Fruit fly (Drosophila melanogaster): Measurements from ENCODE around the gene Qtzl.

Qtzl gene

dm6 chr2L:12010100-12010876 lies 14.7 kb downstream of the Qtzl start (continued):
- TF ChIP-seq cg (GFP tag; optimal IDR thresholded peaks at IDR 0.05) (peak; percentile 91), pita (GFP tag; optimal IDR thresholded peaks at IDR 0.05) (no peak), row (GFP tag; IDR thresholded peaks at IDR 0.05) (no peak), Doc3 (GFP tag; IDR thresholded peaks at IDR 0.05; ENCODE audit: partially characterized antibody) (no peak), croc (GFP tag; conservative IDR thresholded peaks at IDR 0.05) (no peak), CG33213 (GFP tag; optimal IDR thresholded peaks at IDR 0.05) (no peak), Doc2 (GFP tag; IDR thresholded peaks at IDR 0.05) (no peak), CG4820 (GFP tag; optimal IDR thresholded peaks at IDR 0.05) (no peak), CG6272 (GFP tag; IDR thresholded peaks at IDR 0.05) (no peak), exex (tag; optimal IDR thresholded peaks at IDR 0.05) (no peak), Hr51 (GFP tag; optimal IDR thresholded peaks at IDR 0.05) (peak in 1 of 2 experiments; percentile 44), CG6791 (GFP tag; IDR thresholded peaks at IDR 0.05; ENCODE audit: partially characterized antibody) (no peak), Jarid2 (GFP tag; optimal IDR thresholded peaks at IDR 0.05) (no peak), so (GFP tag; IDR thresholded peaks at IDR 0.05) (no peak), Meics (GFP tag; optimal IDR thresholded peaks at IDR 0.05) (no peak), dpn (GFP tag; optimal IDR thresholded peaks at IDR 0.05) (no peak), B-H2 (GFP tag; optimal IDR thresholded peaks at IDR 0.05) (peak; percentile 60), CG4282 (GFP tag; optimal IDR thresholded peaks at IDR 0.05) (no peak), CG15269 (tag; optimal IDR thresholded peaks at IDR 0.05) (no peak), shn (GFP tag; optimal IDR thresholded peaks at IDR 0.05) (no peak), CG14860 (GFP tag; IDR thresholded peaks at IDR 0.05; ENCODE audit: partially characterized antibody) (no peak), CG30020 (tag; optimal IDR thresholded peaks at IDR 0.05) (no peak), NK7.1 (GFP tag; optimal IDR thresholded peaks at IDR 0.05) (no peak), CG32772 (GFP tag; IDR thresholded peaks at IDR 0.05) (no peak), CG11456 (GFP tag; IDR thresholded peaks at IDR 0.05) (no peak), CG14667 (GFP tag; IDR thresholded peaks at IDR 0.05) (no peak), CG1024 (GFP tag; IDR thresholded peaks at IDR 0.05) (no peak), Awh (GFP tag; IDR thresholded peaks at IDR 0.05) (no peak), crc (GFP tag; optimal IDR thresholded peaks at IDR 0.05) (no peak), CG14441 (GFP tag; IDR thresholded peaks at IDR 0.05) (no peak), da (GFP tag; optimal IDR thresholded peaks at IDR 0.05) (no peak), CG8089 (GFP tag; optimal IDR thresholded peaks at IDR 0.05) (no peak), CG2202 (tag; optimal IDR thresholded peaks at IDR 0.05) (no peak), wdn (GFP tag; IDR thresholded peaks at IDR 0.05) (no peak), Atf3 (GFP tag; optimal IDR thresholded peaks at IDR 0.05) (no peak), CG43689 (GFP tag; IDR thresholded peaks at IDR 0.05) (no peak), CG15601 (tag; optimal IDR thresholded peaks at IDR 0.05) (peak; percentile 100), gro (GFP tag; optimal IDR thresholded peaks at IDR 0.05) (peak; percentile 53), CG11695 (GFP tag; IDR thresholded peaks at IDR 0.05) (no peak), Rx (GFP tag; IDR thresholded peaks at IDR 0.05) (no peak), wek (GFP tag; optimal IDR thresholded peaks at IDR 0.05) (peak; percentile 43), Dll (GFP tag; IDR thresholded peaks at IDR 0.05; ENCODE audit: partially characterized antibody) (no peak), cas (GFP tag; IDR thresholded peaks at IDR 0.05) (no peak), CG17385 (GFP tag; optimal IDR thresholded peaks at IDR 0.05) (peak; percentile 96), Oli (tag; optimal IDR thresholded peaks at IDR 0.05) (no peak), peb (GFP tag; IDR thresholded peaks at IDR 0.05) (no peak), Atf-2 (GFP tag; optimal IDR thresholded peaks at IDR 0.05) (no peak), dysf (GFP tag; IDR thresholded peaks at IDR 0.05) (no peak), sd (tag; optimal IDR thresholded peaks at IDR 0.05) (no peak), Atf6 (GFP tag; IDR thresholded peaks at IDR 0.05) (no peak), pho (GFP tag; optimal IDR thresholded peaks at IDR 0.05) (peak; percentile 39)

Data from whole organism, embryonic.